Fruit fly (Drosophila melanogaster) S2 (cell line): ENCODE data around the gene CG6962.

ENCODE experiments used
- CG8478 ChIP-seq: fragments of >200 bp; optimal IDR thresholded peaks from 2 replicates; lab custom pipeline; 2018
- CTCF ChIP-seq, 2 experiments: fragments of >200 bp; optimal IDR thresholded peaks; 2 replicates each; lab custom pipeline; 2018

- no peak for TF ChIP-seq CTCF (optimal IDR thresholded peaks at IDR 0.05; lab: Kevin White, UChicago)
- TF ChIP-seq CG8478, result no peak
Measured at dm6 chr3R:11893197-11893596, 10.9 kb upstream of the CG6962 start, which contains the start of gene Dnali1.
